Worm (Caenorhabditis elegans) whole organism, early embryonic: ENCODE measurements around the gene F14F8.8.

ENCODE experiments used
- aly-1 ChIP-seq: sonication (generic microtip); optimal IDR thresholded peaks from 2 replicates; lab custom pipeline; 2016; ENCODE audit warnings: missing genetic modification characterization, missing compliant biosample characterization
- ceh-13 ChIP-seq: fragments of 200-800 bp; sonication (Bioruptor generic); optimal IDR thresholded peaks from 2 replicates; lab custom pipeline; 2018; ENCODE audit warnings: mild to moderate bottlenecking, missing genetic modification characterization, missing compliant biosample characterization

- TF ChIP-seq ceh-13 (GFP tag; lab: Kevin White, UChicago) (no peak), aly-1 (tag; lab: Kevin White, UChicago) (no peak)
Measured at ce11 chrV:16692988-16693387, 20.9 kb upstream of the F14F8.8 start.
